Fruit fly (Drosophila melanogaster): ENCODE measurements around the gene CG13970.

Gene CG13970

dm6 chr2L:20091094-20091679 lies 12.8 kb downstream of the CG13970 start, which contains the start of the genes CG10747 and Pyroxd1 (continued):
- TF ChIP-seq Atf6 (GFP tag; IDR thresholded peaks at IDR 0.05) (peak; percentile 97), CG2875 (GFP tag; optimal IDR thresholded peaks at IDR 0.05) (peak; percentile 88), CG3847 (GFP tag; IDR thresholded peaks at IDR 0.05) (peak; percentile 97), CG12104 (GFP tag; optimal IDR thresholded peaks at IDR 0.05) (peak; percentile 95), CG6791 (GFP tag; IDR thresholded peaks at IDR 0.05; ENCODE audit: partially characterized antibody) (no peak), Lhr (GFP tag; optimal IDR thresholded peaks at IDR 0.05) (peak; percentile 87), CG13123 (GFP tag; optimal IDR thresholded peaks at IDR 0.05) (peak; percentile 94), CTCF (GFP tag; optimal IDR thresholded peaks at IDR 0.05) (peak; percentile 56), tup (GFP tag; optimal IDR thresholded peaks at IDR 0.05) (peak; percentile 89), trh (GFP tag; optimal IDR thresholded peaks at IDR 0.05) (peak; percentile 92), phol (tag; optimal IDR thresholded peaks at IDR 0.05) (peak; percentile 96), klu (GFP tag; IDR thresholded peaks at IDR 0.05) (peak; percentile 95), Ssrp (tag; optimal IDR thresholded peaks at IDR 0.05) (peak; percentile 97), CG13287 (GFP tag; IDR thresholded peaks at IDR 0.05; ENCODE audit: partially characterized antibody) (peak; percentile 31; the same call in 1 of the 2 replicates), Antp (GFP tag; optimal IDR thresholded peaks at IDR 0.05) (peak; percentile 94), Hr78 (GFP tag; optimal IDR thresholded peaks at IDR 0.05) (peak in 1 of 2 experiments; percentile 81), CG9932 (GFP tag; IDR thresholded peaks at IDR 0.05) (peak; percentile 97), zen (tag; optimal IDR thresholded peaks at IDR 0.05) (peak; percentile 91), CG3407 (GFP tag; optimal IDR thresholded peaks at IDR 0.05) (peak; percentile 91), CG13775 (GFP tag; optimal IDR thresholded peaks at IDR 0.05) (peak; percentile 97), Opbp (GFP tag; IDR thresholded peaks at IDR 0.05; ENCODE audit: partially characterized antibody) (no peak), CG12299 (tag; optimal IDR thresholded peaks at IDR 0.05) (peak; percentile 96), insv (GFP tag; optimal IDR thresholded peaks at IDR 0.05) (peak in 1 of 2 experiments; percentile 83), Pdp1 (GFP tag; optimal IDR thresholded peaks at IDR 0.05) (peak; percentile 93 to 96), CG7271 (tag; optimal IDR thresholded peaks at IDR 0.05) (peak; percentile 77), pzg (GFP tag; optimal IDR thresholded peaks at IDR 0.05) (peak; percentile 80), unpg (GFP tag; optimal IDR thresholded peaks at IDR 0.05) (peak; percentile 97), Atf3 (GFP tag; optimal IDR thresholded peaks at IDR 0.05) (peak; percentile 87), Lpt (GFP tag; optimal IDR thresholded peaks at IDR 0.05) (no peak), CG4854 (GFP tag; optimal IDR thresholded peaks at IDR 0.05) (peak; percentile 94), ato (GFP tag; IDR thresholded peaks at IDR 0.05; ENCODE audit: partially characterized antibody) (no peak), NFAT (GFP tag; IDR thresholded peaks at IDR 0.05) (peak; percentile 94), CG2120 (GFP tag; optimal IDR thresholded peaks at IDR 0.05) (peak; percentile 99), Nf-YB (GFP tag; optimal IDR thresholded peaks at IDR 0.05) (peak; percentile 86), CG10979 (tag; optimal IDR thresholded peaks at IDR 0.05) (peak; percentile 92), ken (GFP tag; IDR thresholded peaks at IDR 0.05) (peak; percentile 94), CG14441 (GFP tag; IDR thresholded peaks at IDR 0.05) (peak; percentile 95), Gsc (GFP tag; IDR thresholded peaks at IDR 0.05) (peak; percentile 66), CG12659 (GFP tag; optimal IDR thresholded peaks at IDR 0.05) (peak; percentile 98), Rx (GFP tag; IDR thresholded peaks at IDR 0.05) (peak; percentile 87), dmrt99B (tag; optimal IDR thresholded peaks at IDR 0.05) (peak; percentile 97), Hsf (GFP tag; optimal IDR thresholded peaks at IDR 0.05) (peak; percentile 98), HHEX (GFP tag; optimal IDR thresholded peaks at IDR 0.05) (peak; percentile 94), CHES-1-like (GFP tag; optimal IDR thresholded peaks at IDR 0.05) (peak; percentile 90), crc (GFP tag; optimal IDR thresholded peaks at IDR 0.05) (peak; percentile 90), zfh2 (GFP tag; optimal IDR thresholded peaks at IDR 0.05) (peak; percentile 97), CG10543 (GFP tag; optimal IDR thresholded peaks at IDR 0.05) (peak; percentile 98), Xrp1 (GFP tag; IDR thresholded peaks at IDR 0.05) (peak; percentile 95), CG13624 (GFP tag; optimal IDR thresholded peaks at IDR 0.05) (peak; percentile 96), onecut (GFP tag; IDR thresholded peaks at IDR 0.05) (peak; percentile 86)

All from whole organism, embryonic.